Fruit fly (Drosophila melanogaster) S2 (cell line): ENCODE data around the gene Pino.

ENCODE experiments used
- CG8478 ChIP-seq: fragments of >200 bp; optimal IDR thresholded peaks from 2 replicates; lab custom pipeline; 2018
- CTCF ChIP-seq, 2 experiments: fragments of >200 bp; optimal IDR thresholded peaks; 2 replicates each; lab custom pipeline; 2018

The Pino gene

dm6 chr2L:1122711-1122960 lies 6.1 kb downstream of the Pino start:
- TF ChIP-seq CTCF (optimal IDR thresholded peaks at IDR 0.05; lab: Kevin White, UChicago) (no peak), CG8478 (lab: Kevin White, UChicago) (no peak)

dm6 chr2L:1121942-1122710 lies 6.6 kb downstream of the Pino start:
- TF ChIP-seq CG8478 (lab: Kevin White, UChicago) (no peak), CTCF (optimal IDR thresholded peaks at IDR 0.05; lab: Kevin White, UChicago) (no peak)

dm6 chr2L:1120206-1120902 lies 8.4 kb downstream of the Pino start:
- TF ChIP-seq CG8478 (lab: Kevin White, UChicago) (no peak), CTCF (optimal IDR thresholded peaks at IDR 0.05; lab: Kevin White, UChicago) (no peak)

dm6 chr2L:1118880-1119809 lies 9.6 kb downstream of the Pino start:
- TF ChIP-seq CG8478 (lab: Kevin White, UChicago) (no peak), CTCF (optimal IDR thresholded peaks at IDR 0.05; lab: Kevin White, UChicago) (no peak)

- peak; percentile 11 to 51 for TF ChIP-seq CTCF (optimal IDR thresholded peaks at IDR 0.05; lab: Kevin White, UChicago)
- TF ChIP-seq CG8478 (lab: Kevin White, UChicago): no peak
Observed at dm6 chr2L:1118149-1118548, 10.6 kb downstream of the Pino start.

dm6 chr2L:1116661-1117322 lies 12.0 kb downstream of the Pino start:
- TF ChIP-seq CG8478 (lab: Kevin White, UChicago) (no peak), CTCF (optimal IDR thresholded peaks at IDR 0.05; lab: Kevin White, UChicago) (no peak)

- no peak for TF ChIP-seq CG8478 (lab: Kevin White, UChicago)
- no peak for TF ChIP-seq CTCF (optimal IDR thresholded peaks at IDR 0.05; lab: Kevin White, UChicago)
Observed at dm6 chr2L:1114230-1114629, 14.5 kb downstream of the Pino start.

dm6 chr2L:1112641-1113040 lies 16.1 kb downstream of the Pino start, which contains the start of gene CG14340:
Gene CG14340, plus strand, starts transcription at chr2L:1112941.
- no peak for TF ChIP-seq CG8478 (lab: Kevin White, UChicago)
- no peak for TF ChIP-seq CTCF (optimal IDR thresholded peaks at IDR 0.05; lab: Kevin White, UChicago)

- no peak for TF ChIP-seq CG8478 (lab: Kevin White, UChicago)
- TF ChIP-seq CTCF (optimal IDR thresholded peaks at IDR 0.05; lab: Kevin White, UChicago): peak in 1 of 2 experiments; percentile 18
Observed at dm6 chr2L:1108029-1108688, 20.6 kb downstream of the Pino start, which contains the start of the genes PolrMT and CG14339. Gene PolrMT, minus strand, starts transcription at chr2L:1108373. Gene CG14339, plus strand, starts transcription at chr2L:1108540.

dm6 chr2L:1102349-1102748 lies 26.4 kb downstream of the Pino start, which contains the start of gene CG4629:
Gene CG4629, minus strand, starts transcription at chr2L:1102504.
- TF ChIP-seq CG8478 (lab: Kevin White, UChicago): no peak
- TF ChIP-seq CTCF (optimal IDR thresholded peaks at IDR 0.05; lab: Kevin White, UChicago): no peak

dm6 chr2L:1095450-1095849 lies 33.3 kb downstream of the Pino start:
- TF ChIP-seq CTCF (optimal IDR thresholded peaks at IDR 0.05; lab: Kevin White, UChicago) (no peak), CG8478 (lab: Kevin White, UChicago) (no peak)

- no peak for TF ChIP-seq CTCF (optimal IDR thresholded peaks at IDR 0.05; lab: Kevin White, UChicago)
- TF ChIP-seq CG8478 (lab: Kevin White, UChicago): no peak
Observed at dm6 chr2L:1094724-1095123, 34.0 kb downstream of the Pino start.

dm6 chr2L:1091675-1092074 lies 37.1 kb downstream of the Pino start:
- TF ChIP-seq CG8478 (lab: Kevin White, UChicago) (no peak), CTCF (optimal IDR thresholded peaks at IDR 0.05; lab: Kevin White, UChicago) (no peak)
